Worm (Caenorhabditis elegans): Measurements from ENCODE around the gene H35N09.1.

- TF ChIP-seq unc-39 (tag; optimal IDR thresholded peaks at IDR 0.05) (no peak), snpc-4 (tag; optimal IDR thresholded peaks at IDR 0.05) (no peak), ztf-4 (tag; optimal IDR thresholded peaks at IDR 0.05) (no peak), nhr-10 (tag; optimal IDR thresholded peaks at IDR 0.05) (no peak), nhr-237 (tag; optimal IDR thresholded peaks at IDR 0.05) (no peak), unc-62 (GFP tag; optimal IDR thresholded peaks at IDR 0.05) (no peak), mdl-1 (tag; optimal IDR thresholded peaks at IDR 0.05) (no peak)
Measured at ce11 chrX:8612278-8612677, 7.1 kb downstream of the H35N09.1 start.
